Worm (Caenorhabditis elegans) whole organism, L4 larva: ENCODE data around the gene cpna-3.

ENCODE experiments used
- F26F4.8 ChIP-seq: fragments of 200-800 bp; sonication (Bioruptor generic); conservative IDR thresholded peaks from 2 replicates; pipeline ENCODE4 v1.3.6; 2022; ENCODE audit warnings: missing genetic modification characterization, missing compliant biosample characterization
- F44E2.7 ChIP-seq: fragments of 200-800 bp; sonication (Bioruptor generic); IDR thresholded peaks from 2 replicates; pipeline ENCODE4 v2.1.2; 2022; ENCODE audit warnings: missing genetic modification characterization, missing compliant biosample characterization
- F49E8.2 ChIP-seq: sonication (generic microtip); optimal IDR thresholded peaks from 2 replicates; lab custom pipeline; 2016; ENCODE audit warnings: missing compliant biosample characterization, mild to moderate bottlenecking, missing genetic modification characterization, borderline replicate concordance
- T20F7.1 ChIP-seq: fragments of 200-800 bp; sonication (Bioruptor generic); optimal IDR thresholded peaks from 2 replicates; lab custom pipeline; 2018; ENCODE audit warnings: mild to moderate bottlenecking, missing genetic modification characterization, missing compliant biosample characterization
- Y48G9A.11 ChIP-seq: fragments of 200-800 bp; sonication (Bioruptor generic); IDR thresholded peaks from 2 replicates; pipeline ENCODE4 v1.3.6; 2022; ENCODE audit warnings: missing genetic modification reagents, missing genetic modification characterization, missing compliant biosample characterization
- Y75B8A.6 ChIP-seq: fragments of 200-800 bp; sonication (Bioruptor generic); IDR thresholded peaks from 2 replicates; pipeline ENCODE4 v1.3.6; 2022; ENCODE audit warnings: missing genetic modification reagents, missing genetic modification characterization, missing compliant biosample characterization
- ama-1 ChIP-seq: fragments of 150-350 bp; optimal IDR thresholded peaks from 2 replicates; lab custom pipeline; 2014; ENCODE audit warnings: inconsistent platforms, mixed read lengths
- ceh-28 ChIP-seq: fragments of 150-350 bp; optimal IDR thresholded peaks from 2 replicates; lab custom pipeline; 2014; ENCODE audit warnings: missing biosample characterization, missing genetic modification reagents, missing genetic modification characterization
- ceh-62 ChIP-seq: sonication (generic microtip); optimal IDR thresholded peaks from 2 replicates; lab custom pipeline; 2017; ENCODE audit warnings: missing biosample characterization, missing genetic modification characterization
- ceh-82 ChIP-seq: sonication (generic microtip); optimal IDR thresholded peaks from 2 replicates; lab custom pipeline; 2017; ENCODE audit warnings: missing biosample characterization, missing genetic modification characterization
- daf-12 ChIP-seq: fragments of 150-350 bp; optimal IDR thresholded peaks from 2 replicates; lab custom pipeline; 2014; ENCODE audit warnings: missing biosample characterization, missing genetic modification reagents, missing genetic modification characterization
- dmd-6 ChIP-seq: fragments of 200-800 bp; sonication (Bioruptor generic); IDR thresholded peaks from 2 replicates; pipeline ENCODE4 v1.3.6; 2022; ENCODE audit warnings: missing genetic modification reagents, missing genetic modification characterization, missing compliant biosample characterization
- dpl-1 ChIP-seq: fragments of 150-350 bp; optimal IDR thresholded peaks from 2 replicates; lab custom pipeline; 2014; ENCODE audit warnings: missing biosample characterization, missing genetic modification reagents, missing genetic modification characterization
- dve-1 ChIP-seq: sonication (generic microtip); optimal IDR thresholded peaks from 2 replicates; lab custom pipeline; 2017; ENCODE audit warnings: antibody characterized with exemption, mild to moderate bottlenecking, missing genetic modification characterization, missing compliant biosample characterization; ENCODE audit not compliant: insufficient read depth
- egl-27 ChIP-seq: sonication (generic microtip); optimal IDR thresholded peaks from 3 replicates; lab custom pipeline; 2017; ENCODE audit warnings: missing biosample characterization, missing genetic modification reagents, missing genetic modification characterization
- lin-13 ChIP-seq: fragments of 150-350 bp; optimal IDR thresholded peaks from 2 replicates; lab custom pipeline; 2014; ENCODE audit warnings: missing biosample characterization, missing genetic modification reagents, missing genetic modification characterization
- lin-29 ChIP-seq: fragments of 200-800 bp; sonication (Bioruptor generic); IDR thresholded peaks from 2 replicates; pipeline ENCODE4 v1.3.6; 2022; ENCODE audit warnings: missing genetic modification reagents, missing genetic modification characterization, missing compliant biosample characterization
- lir-3 ChIP-seq: sonication (generic microtip); optimal IDR thresholded peaks from 2 replicates; lab custom pipeline; 2016; ENCODE audit warnings: mild to moderate bottlenecking, missing genetic modification characterization, missing compliant biosample characterization
- mdl-1 ChIP-seq, 2 experiments: fragments of 150-350 bp in 1 of 2; sonication (generic microtip) in 1 of 2; optimal IDR thresholded peaks; 2 replicates each; lab custom pipeline; 2014 to 2017; ENCODE audit warnings: missing biosample characterization in 2 of 2, missing genetic modification characterization in 2 of 2
- mxl-3 ChIP-seq: fragments of 200-800 bp; sonication (Bioruptor generic); optimal IDR thresholded peaks from 2 replicates; lab custom pipeline; 2018; ENCODE audit warnings: mild to moderate bottlenecking, missing genetic modification characterization, missing compliant biosample characterization
- nhr-11 ChIP-seq: fragments of 150-350 bp; optimal IDR thresholded peaks from 2 replicates; lab custom pipeline; 2014; ENCODE audit warnings: missing biosample characterization, missing genetic modification characterization
- nhr-111 ChIP-seq: fragments of 200-800 bp; sonication (Bioruptor generic); optimal IDR thresholded peaks from 2 replicates; lab custom pipeline; 2018; ENCODE audit warnings: mild to moderate bottlenecking, missing genetic modification characterization, missing compliant biosample characterization
- saeg-2 ChIP-seq: fragments of 200-800 bp; sonication (Bioruptor generic); IDR thresholded peaks from 2 replicates; pipeline ENCODE4 v1.3.6; 2022; ENCODE audit warnings: missing genetic modification reagents, missing genetic modification characterization, missing compliant biosample characterization
- snpc-1.2 ChIP-seq: fragments of 200-800 bp; sonication (Bioruptor generic); IDR thresholded peaks from 2 replicates; pipeline ENCODE4 v1.3.6; 2022; ENCODE audit warnings: missing genetic modification reagents, missing genetic modification characterization, missing compliant biosample characterization
- unc-130 ChIP-seq: sonication (generic microtip); optimal IDR thresholded peaks from 2 replicates; lab custom pipeline; 2016; ENCODE audit warnings: missing genetic modification reagents, missing genetic modification characterization, missing compliant biosample characterization
- unc-62 ChIP-seq, 3 experiments: fragments of 150-350 bp in 1 of 3; sonication (generic microtip); optimal IDR thresholded peaks in 2 of 3; peaks in 1 of 3; 1 replicate in 1 of 3; 2 replicates in 2 of 3; lab custom pipeline; 2014 to 2017; ENCODE audit warnings: missing biosample characterization in 3 of 3, missing genetic modification characterization in 3 of 3, missing genetic modification reagents in 3 of 3, missing genotype in 1 of 3
- zfp-3 ChIP-seq: fragments of 200-800 bp; sonication (Bioruptor generic); conservative IDR thresholded peaks from 2 replicates; pipeline ENCODE4 v1.3.6; 2022; ENCODE audit warnings: missing genetic modification reagents, missing genetic modification characterization, missing compliant biosample characterization

The cpna-3 gene

DNA sequence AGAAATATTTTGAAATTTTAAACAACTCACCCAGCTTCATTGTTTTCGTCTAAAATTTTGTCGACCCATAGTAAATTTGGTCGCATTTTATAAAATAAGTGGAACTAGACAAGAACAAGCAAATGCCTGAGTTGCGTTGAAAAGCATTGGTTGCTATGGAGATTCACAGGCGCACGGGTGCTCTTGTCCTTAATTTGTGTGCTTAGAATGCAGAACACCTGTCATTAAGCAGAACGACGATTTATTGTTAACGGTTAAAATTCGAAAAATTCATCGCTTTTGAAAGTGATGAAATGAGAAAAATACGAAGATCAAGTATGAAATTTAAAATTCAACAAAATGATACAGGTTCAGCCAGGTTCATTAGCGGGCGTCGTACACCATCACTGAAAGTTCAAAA, 49.5 kb downstream of the cpna-3 start, which contains the start of gene daf-10:
Gene daf-10 (minus strand): TSS at position 101 of the 400 bp plus-strand sequence.
- no peak for TF ChIP-seq egl-27 (tag; lab: Kevin White, UChicago)
- TF ChIP-seq saeg-2 (GFP tag; lab: Robert Waterston, UW), result no peak
- no peak for TF ChIP-seq F44E2.7 (GFP tag; lab: Robert Waterston, UW)
- TF ChIP-seq zfp-3, result no peak
- TF ChIP-seq Y75B8A.6 (GFP tag; lab: Robert Waterston, UW), result no peak

DNA sequence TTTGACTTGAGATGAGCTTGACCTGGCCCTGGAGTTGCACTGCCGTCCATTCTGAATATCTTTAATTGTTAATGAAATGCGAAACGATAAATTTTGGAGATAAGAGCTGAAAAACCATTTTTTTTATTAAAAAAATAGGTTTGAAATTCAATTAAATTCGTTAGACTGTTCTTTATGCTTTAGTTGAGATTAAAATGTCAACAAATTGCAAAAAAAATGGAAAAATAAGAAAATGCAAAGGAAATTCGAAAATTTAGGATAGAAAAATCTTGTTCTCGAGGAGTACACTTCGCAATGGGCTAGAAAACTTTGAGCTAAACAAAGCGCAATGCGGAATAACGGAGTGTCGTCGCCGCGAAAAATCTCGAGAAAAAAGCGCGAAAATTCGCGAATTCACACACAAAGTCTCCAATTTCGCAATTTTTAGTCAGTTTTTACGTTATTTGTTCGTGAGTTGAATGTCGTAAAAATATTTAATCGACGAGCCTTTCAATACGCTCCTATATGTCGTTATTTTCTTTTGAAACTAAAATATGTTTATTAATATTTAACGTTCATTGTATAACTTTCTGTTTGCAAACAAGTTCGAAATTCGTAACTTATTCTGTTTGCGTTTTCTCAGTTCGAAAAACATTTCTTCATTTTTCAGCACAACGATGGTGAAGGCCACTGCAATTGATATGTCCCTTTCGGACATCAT, 50.3 kb downstream of the cpna-3 start, which contains the start of the genes rpb-12 and aly-2:
Gene rpb-12 (minus strand): TSS at position 51 of the 700 bp plus-strand sequence.
Gene aly-2 (plus strand): TSS at position 650 of the 700 bp plus-strand sequence.
- TF ChIP-seq snpc-1.2 (GFP tag; lab: Robert Waterston, UW) (peak; percentile 20; the same call in 1 of the 2 replicates), F26F4.8 (no peak), mxl-3 (GFP tag; lab: Kevin White, UChicago) (no peak), Y48G9A.11 (GFP tag; lab: Robert Waterston, UW) (peak; percentile 100), unc-130 (GFP tag; lab: Kevin White, UChicago) (peak; percentile 48), dve-1 (tag; lab: Kevin White, UChicago) (no peak), ama-1 (no peak), lir-3 (tag; lab: Kevin White, UChicago) (no peak), nhr-11 (tag; lab: Kevin White, UChicago) (peak; percentile 36), daf-12 (tag; lab: Kevin White, UChicago) (no peak), dpl-1 (GFP tag; lab: Kevin White, UChicago) (peak; percentile 78), nhr-111 (no peak), mdl-1 (tag; optimal IDR thresholded peaks at IDR 0.05; lab: Kevin White, UChicago) (peak in 1 of 2 experiments; percentile 5), ceh-82 (tag; lab: Kevin White, UChicago) (no peak), unc-62 (GFP tag; optimal IDR thresholded peaks at IDR 0.05 in 1 of 2; lab: Kevin White, UChicago) (peak in 1 of 2 experiments; percentile 32), unc-62 (tag; optimal IDR thresholded peaks at IDR 0.05; lab: Kevin White, UChicago) (no peak), lin-29 (GFP tag; lab: Robert Waterston, UW) (no peak), F49E8.2 (tag; lab: Kevin White, UChicago) (peak; percentile 46), ceh-62 (tag; lab: Kevin White, UChicago) (no peak), lin-13 (peak; percentile 39), ceh-28 (tag; lab: Kevin White, UChicago) (no peak), dmd-6 (GFP tag; lab: Robert Waterston, UW) (no peak), T20F7.1 (GFP tag; lab: Kevin White, UChicago) (peak; percentile 99)
